Worm (Caenorhabditis elegans): Measurements from ENCODE around the gene nhr-112.

- TF ChIP-seq W03F9.2 (tag; optimal IDR thresholded peaks at IDR 0.05) (no peak), him-1 (tag; optimal IDR thresholded peaks at IDR 0.05) (no peak), dao-5 (tag; optimal IDR thresholded peaks at IDR 0.05) (no peak)
These were observed 44.4 kb downstream of the nhr-112 start, which contains the start of gene srz-103 for ce11 chrV:16679237-16679636.

Data from whole organism, L4/young adult.